Fruit fly (Drosophila melanogaster) whole organism, prepupa: ENCODE results near the gene CG34287.

Experiments
- CG10631 ChIP-seq: fragments of 200-800 bp; sonication (Bioruptor generic); optimal IDR thresholded peaks from 2 replicates; lab custom pipeline; 2016; ENCODE audit warnings: missing biosample characterization, missing genetic modification characterization
- CG10669 ChIP-seq: fragments of 200-800 bp; sonication (Bioruptor generic); optimal IDR thresholded peaks from 3 replicates; lab custom pipeline; 2018; ENCODE audit warnings: missing biosample characterization, mild to moderate bottlenecking, missing genetic modification characterization, moderate library complexity
- CG11294 ChIP-seq: fragments of 200-800 bp; sonication (Bioruptor generic); IDR thresholded peaks from 2 replicates; pipeline ENCODE4 v1.3.6; 2022; ENCODE audit warnings: missing biosample characterization, missing genetic modification characterization
- CG15336 ChIP-seq: fragments of 200-800 bp; sonication (Bioruptor generic); IDR thresholded peaks from 2 replicates; pipeline ENCODE4 v1.3.6; 2022; ENCODE audit warnings: missing biosample characterization, missing genetic modification characterization
- CG16779 ChIP-seq: fragments of 200-800 bp; sonication (Bioruptor generic); optimal IDR thresholded peaks from 3 replicates; lab custom pipeline; 2017; ENCODE audit warnings: missing biosample characterization, mild to moderate bottlenecking, missing genetic modification characterization
- CG31627 ChIP-seq: fragments of 200-800 bp; sonication (Bioruptor generic); optimal IDR thresholded peaks from 3 replicates; lab custom pipeline; 2016; ENCODE audit warnings: missing biosample characterization, missing genetic modification characterization
- CG32006 ChIP-seq: fragments of 200-800 bp; sonication (Bioruptor generic); optimal IDR thresholded peaks from 3 replicates; lab custom pipeline; 2017; ENCODE audit warnings: missing biosample characterization, mild to moderate bottlenecking, missing genetic modification characterization
- CG34406 ChIP-seq: fragments of 200-800 bp; sonication (Bioruptor generic); optimal IDR thresholded peaks from 3 replicates; lab custom pipeline; 2016; ENCODE audit warnings: missing biosample characterization, missing genetic modification characterization
- CG3919 ChIP-seq: fragments of 200-800 bp; sonication (Bioruptor generic); optimal IDR thresholded peaks from 3 replicates; lab custom pipeline; 2016; ENCODE audit warnings: missing biosample characterization, missing genetic modification characterization
- CG4318 ChIP-seq: fragments of 200-800 bp; sonication (Bioruptor generic); optimal IDR thresholded peaks from 3 replicates; lab custom pipeline; 2017; ENCODE audit warnings: missing biosample characterization, mild to moderate bottlenecking, missing genetic modification characterization
- CG6163 ChIP-seq: fragments of 200-800 bp; sonication (Bioruptor generic); IDR thresholded peaks from 3 replicates; pipeline ENCODE4 v1.3.6; 2022; ENCODE audit warnings: missing biosample characterization, missing genetic modification characterization
- CG6276 ChIP-seq: fragments of 200-800 bp; sonication (Bioruptor generic); optimal IDR thresholded peaks from 2 replicates; lab custom pipeline; 2017; ENCODE audit warnings: missing biosample characterization, mild to moderate bottlenecking, missing genetic modification characterization
- CG6792 ChIP-seq: fragments of 200-800 bp; sonication (Bioruptor generic); optimal IDR thresholded peaks from 3 replicates; lab custom pipeline; 2016; ENCODE audit warnings: missing biosample characterization, missing genetic modification characterization
- CG6808 ChIP-seq: fragments of 200-800 bp; sonication (Bioruptor generic); optimal IDR thresholded peaks from 3 replicates; lab custom pipeline; 2017; ENCODE audit warnings: missing biosample characterization, missing genetic modification characterization, mild to moderate bottlenecking, moderate library complexity, missing genetic modification reagents
- CG7368 ChIP-seq: fragments of 200-800 bp; sonication (Bioruptor generic); optimal IDR thresholded peaks from 3 replicates; lab custom pipeline; 2016; ENCODE audit warnings: missing biosample characterization, missing genetic modification characterization
- CG8319 ChIP-seq: fragments of 200-800 bp; sonication (Bioruptor generic); optimal IDR thresholded peaks from 3 replicates; lab custom pipeline; 2016; ENCODE audit warnings: missing biosample characterization, missing genetic modification characterization
- CG8632 ChIP-seq: fragments of 200-800 bp; sonication (Bioruptor generic); optimal IDR thresholded peaks from 3 replicates; lab custom pipeline; 2016; ENCODE audit warnings: missing biosample characterization, missing genetic modification characterization
- CG9139 ChIP-seq: fragments of 200-800 bp; sonication (Bioruptor generic); optimal IDR thresholded peaks from 3 replicates; lab custom pipeline; 2017; ENCODE audit warnings: missing biosample characterization, mild to moderate bottlenecking, missing genetic modification characterization
- Eip75B ChIP-seq: fragments of 200-800 bp; sonication (Bioruptor generic); optimal IDR thresholded peaks from 3 replicates; lab custom pipeline; 2016; ENCODE audit warnings: missing biosample characterization, missing genetic modification characterization
- Eip78C ChIP-seq: fragments of 200-800 bp; sonication (Bioruptor generic); peaks from one replicate; lab custom pipeline; 2016; ENCODE audit warnings: missing biosample characterization, missing genetic modification characterization
- Eip93F ChIP-seq: fragments of 200-800 bp; sonication (Bioruptor generic); optimal IDR thresholded peaks from 2 replicates; lab custom pipeline; 2016; ENCODE audit warnings: missing biosample characterization, mild to moderate bottlenecking, missing genetic modification characterization
- Ets96B ChIP-seq: fragments of 200-800 bp; optimal IDR thresholded peaks from 2 replicates; lab custom pipeline; 2019; ENCODE audit warnings: missing biosample characterization, mild to moderate bottlenecking, missing genetic modification characterization, moderate library complexity
- Gug ChIP-seq: fragments of 200-800 bp; sonication (Bioruptor generic); IDR thresholded peaks from 2 replicates; pipeline ENCODE4 v1.3.6; 2022; ENCODE audit warnings: missing biosample characterization, missing genetic modification characterization
- Hr38 ChIP-seq: sonication (Bioruptor generic); optimal IDR thresholded peaks from 2 replicates; lab custom pipeline; 2016; ENCODE audit warnings: missing biosample characterization, missing genetic modification characterization
- Hr4 ChIP-seq: fragments of 200-800 bp; sonication (Bioruptor generic); optimal IDR thresholded peaks from 3 replicates; lab custom pipeline; 2016; ENCODE audit warnings: missing biosample characterization, missing genetic modification characterization
- Met ChIP-seq: fragments of 200-800 bp; sonication (Bioruptor generic); optimal IDR thresholded peaks from 3 replicates; lab custom pipeline; 2016; ENCODE audit warnings: missing biosample characterization, missing genetic modification characterization
- OdsH ChIP-seq: fragments of 200-800 bp; sonication (Bioruptor generic); optimal IDR thresholded peaks from 3 replicates; lab custom pipeline; 2016; ENCODE audit warnings: missing biosample characterization, missing genetic modification characterization
- Smox ChIP-seq: fragments of 200-800 bp; sonication (Bioruptor generic); optimal IDR thresholded peaks from 3 replicates; lab custom pipeline; 2016; ENCODE audit warnings: missing biosample characterization, missing genetic modification characterization
- Sox102F ChIP-seq: fragments of 200-800 bp; sonication (Bioruptor generic); optimal IDR thresholded peaks from 2 replicates; lab custom pipeline; 2016; ENCODE audit warnings: missing biosample characterization, mild to moderate bottlenecking, missing genetic modification characterization
- achi ChIP-seq: fragments of 200-800 bp; sonication (Bioruptor generic); optimal IDR thresholded peaks from 3 replicates; lab custom pipeline; 2016; ENCODE audit warnings: missing biosample characterization, missing genetic modification characterization
- acj6 ChIP-seq: fragments of 200-800 bp; sonication (Bioruptor generic); optimal IDR thresholded peaks from 3 replicates; lab custom pipeline; 2016; ENCODE audit warnings: missing biosample characterization, missing genetic modification characterization
- eg ChIP-seq: fragments of 200-800 bp; sonication (Bioruptor generic); IDR thresholded peaks from 3 replicates; pipeline ENCODE4 v1.3.6; 2022; ENCODE audit warnings: missing biosample characterization, missing genetic modification characterization
- esn ChIP-seq: fragments of 200-800 bp; sonication (Bioruptor generic); optimal IDR thresholded peaks from 2 replicates; lab custom pipeline; 2016; ENCODE audit warnings: missing biosample characterization, mild to moderate bottlenecking, missing genetic modification characterization, moderate library complexity
- fd59A ChIP-seq: fragments of 200-800 bp; sonication (Bioruptor generic); optimal IDR thresholded peaks from 2 replicates; lab custom pipeline; 2017; ENCODE audit warnings: missing biosample characterization, mild to moderate bottlenecking, missing genetic modification characterization, missing genetic modification reagents
- pdm3 ChIP-seq: fragments of 200-800 bp; sonication (Bioruptor generic); optimal IDR thresholded peaks from 3 replicates; lab custom pipeline; 2016; ENCODE audit warnings: missing biosample characterization, missing genetic modification characterization
- ss ChIP-seq, 2 experiments: fragments of 200-800 bp; sonication (Bioruptor generic); optimal IDR thresholded peaks; 2 replicates in 1 of 2; 3 replicates in 1 of 2; lab custom pipeline; 2017 to 2018; ENCODE audit warnings: mild to moderate bottlenecking in 2 of 2, missing biosample characterization in 2 of 2, missing genetic modification characterization in 2 of 2, moderate library complexity in 1 of 2
- svp ChIP-seq: fragments of 200-800 bp; sonication (Bioruptor generic); peaks from one replicate; lab custom pipeline; 2016; ENCODE audit warnings: missing biosample characterization, missing genetic modification characterization
- topi ChIP-seq: fragments of 200-800 bp; sonication (Bioruptor generic); optimal IDR thresholded peaks from 3 replicates; lab custom pipeline; 2016; ENCODE audit warnings: missing biosample characterization, missing genetic modification characterization
- vri ChIP-seq: fragments of 200-800 bp; sonication (Bioruptor generic); optimal IDR thresholded peaks from 3 replicates; lab custom pipeline; 2016; ENCODE audit warnings: missing biosample characterization, mild to moderate bottlenecking, missing genetic modification characterization

The CG34287 gene

dm6 chr3R:5862032-5862641 is 9.0 kb downstream of the CG34287 start, which contains the start of gene CG2017 (continued):
- TF ChIP-seq CG16779 = no peak
- TF ChIP-seq achi (GFP tag; lab: Kevin White, UChicago) = no peak
- no peak for TF ChIP-seq Hr4 (GFP tag; lab: Kevin White, UChicago)
- no peak for TF ChIP-seq CG9139 (GFP tag; lab: Kevin White, UChicago)
- peak; percentile 23 for TF ChIP-seq CG10631 (GFP tag; lab: Kevin White, UChicago)
- peak; percentile 58 for TF ChIP-seq Eip78C (GFP tag; lab: Kevin White, UChicago)
- TF ChIP-seq Sox102F (GFP tag; lab: Kevin White, UChicago) = no peak
- TF ChIP-seq esn (GFP tag; lab: Kevin White, UChicago) = peak; percentile 46
- TF ChIP-seq Smox (GFP tag; lab: Kevin White, UChicago) = peak; percentile 27
- TF ChIP-seq CG3919 = peak; percentile 49
- TF ChIP-seq CG31627 (GFP tag; lab: Kevin White, UChicago) = peak; percentile 41
- no peak for TF ChIP-seq CG6792 (GFP tag; lab: Kevin White, UChicago)
- peak; percentile 34; the same call in 1 of the 2 replicates for TF ChIP-seq CG15336 (GFP tag; lab: Robert Waterston, UW)
- peak; percentile 5 for TF ChIP-seq CG6808 (GFP tag; lab: Kevin White, UChicago)
- peak; percentile 21; the same call in 1 of the 3 replicates for TF ChIP-seq eg (GFP tag; lab: Robert Waterston, UW)
- no peak for TF ChIP-seq Ets96B
- no peak for TF ChIP-seq Gug (GFP tag; lab: Robert Waterston, UW)
- no peak for TF ChIP-seq CG4318 (GFP tag; lab: Kevin White, UChicago)
- TF ChIP-seq CG8632 (GFP tag; lab: Kevin White, UChicago) = no peak

dm6 chr3R:5871393-5871792 is 18.3 kb downstream of the CG34287 start:
- TF ChIP-seq CG8319 (GFP tag; lab: Kevin White, UChicago) (no peak), Hr38 (GFP tag; lab: Kevin White, UChicago) (no peak), CG31627 (GFP tag; lab: Kevin White, UChicago) (peak; percentile 3), ss (GFP tag; optimal IDR thresholded peaks at IDR 0.05; lab: Kevin White, UChicago) (no peak), CG15336 (GFP tag; lab: Robert Waterston, UW) (no peak), CG10669 (GFP tag; lab: Kevin White, UChicago) (peak; percentile 24), OdsH (GFP tag; lab: Kevin White, UChicago) (peak; percentile 5), CG4318 (GFP tag; lab: Kevin White, UChicago) (no peak), topi (GFP tag; lab: Kevin White, UChicago) (peak; percentile 3), CG6163 (GFP tag; lab: Robert Waterston, UW) (peak; percentile 11; the same call in 1 of the 3 replicates), Sox102F (GFP tag; lab: Kevin White, UChicago) (no peak), CG10631 (GFP tag; lab: Kevin White, UChicago) (peak; percentile 34), CG11294 (GFP tag; lab: Robert Waterston, UW) (no peak), CG3919 (no peak), Gug (GFP tag; lab: Robert Waterston, UW) (no peak), eg (GFP tag; lab: Robert Waterston, UW) (peak; percentile 12; the same call in 1 of the 3 replicates), fd59A (GFP tag; lab: Kevin White, UChicago) (peak; percentile 6), Eip75B (GFP tag; lab: Kevin White, UChicago) (no peak), achi (GFP tag; lab: Kevin White, UChicago) (peak; percentile 2), CG34406 (GFP tag; lab: Kevin White, UChicago) (no peak), CG6276 (GFP tag; lab: Kevin White, UChicago) (no peak), pdm3 (peak; percentile 9), Eip93F (GFP tag; lab: Kevin White, UChicago) (no peak), CG7368 (no peak), vri (GFP tag; lab: Kevin White, UChicago) (no peak), CG9139 (GFP tag; lab: Kevin White, UChicago) (no peak), CG32006 (GFP tag; lab: Kevin White, UChicago) (peak; percentile 3), Met (no peak), svp (GFP tag; lab: Kevin White, UChicago) (peak; percentile 64), acj6 (GFP tag; lab: Kevin White, UChicago) (peak; percentile 9)
